Fruit fly (Drosophila melanogaster) Kc167 (cell line): ENCODE measurements around the gene CG14990.

Experiments
- Sin3A ChIP-seq: fragments of >200 bp; optimal IDR thresholded peaks from 2 replicates; lab custom pipeline; 2018; ENCODE audit warnings: missing external identifiers
- insv ChIP-seq: fragments of >200 bp; optimal IDR thresholded peaks from 3 replicates; lab custom pipeline; 2018; ENCODE audit warnings: missing external identifiers
- psq ChIP-seq: fragments of >200 bp; optimal IDR thresholded peaks from 2 replicates; lab custom pipeline; 2017; ENCODE audit warnings: missing external identifiers
- ttk ChIP-seq: sonication (Bioruptor generic); optimal IDR thresholded peaks from 2 replicates; lab custom pipeline; 2017; ENCODE audit warnings: missing external identifiers

DNA sequence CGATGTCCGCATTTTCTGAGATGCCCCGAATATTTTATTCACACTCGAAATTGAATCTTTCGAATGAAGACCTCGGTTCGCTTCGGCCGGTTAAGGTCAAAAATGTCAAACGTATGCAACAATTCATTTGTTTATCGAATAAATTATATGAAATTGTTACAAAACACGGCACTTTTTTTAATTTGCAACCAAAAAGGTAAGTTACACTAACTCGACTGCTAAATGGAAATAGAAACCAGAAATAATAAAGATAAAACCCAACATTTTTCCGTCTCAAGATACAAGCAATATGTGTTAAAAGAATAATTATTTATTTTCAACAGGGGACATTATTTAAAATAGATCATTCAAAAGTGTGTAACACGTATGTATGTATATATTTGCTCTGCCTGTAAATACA lies 21.0 kb downstream of the CG14990 start:
- TF ChIP-seq ttk (lab: Kevin White, UChicago) (no peak), insv (lab: Kevin White, UChicago) (no peak), psq (lab: Kevin White, UChicago) (no peak), Sin3A (lab: Kevin White, UChicago) (no peak)
